Worm (Caenorhabditis elegans) whole organism, L2 larva: Measurements from ENCODE around the gene patr-1.
A peak's percentile ranks its signal among the peaks of the same experiment; 100 is the strongest.

Source experiments
- ceh-82 ChIP-seq: fragments of 150-350 bp; optimal IDR thresholded peaks from 2 replicates; lab custom pipeline; 2014; ENCODE audit warnings: missing biosample characterization, missing genetic modification characterization
- fos-1 ChIP-seq: fragments of 150-350 bp; optimal IDR thresholded peaks from 2 replicates; lab custom pipeline; 2014; ENCODE audit warnings: missing biosample characterization, missing genetic modification characterization
- skn-1 ChIP-seq: sonication (generic microtip); optimal IDR thresholded peaks from 2 replicates; lab custom pipeline; 2017; ENCODE audit warnings: missing biosample characterization, missing genetic modification characterization

DNA sequence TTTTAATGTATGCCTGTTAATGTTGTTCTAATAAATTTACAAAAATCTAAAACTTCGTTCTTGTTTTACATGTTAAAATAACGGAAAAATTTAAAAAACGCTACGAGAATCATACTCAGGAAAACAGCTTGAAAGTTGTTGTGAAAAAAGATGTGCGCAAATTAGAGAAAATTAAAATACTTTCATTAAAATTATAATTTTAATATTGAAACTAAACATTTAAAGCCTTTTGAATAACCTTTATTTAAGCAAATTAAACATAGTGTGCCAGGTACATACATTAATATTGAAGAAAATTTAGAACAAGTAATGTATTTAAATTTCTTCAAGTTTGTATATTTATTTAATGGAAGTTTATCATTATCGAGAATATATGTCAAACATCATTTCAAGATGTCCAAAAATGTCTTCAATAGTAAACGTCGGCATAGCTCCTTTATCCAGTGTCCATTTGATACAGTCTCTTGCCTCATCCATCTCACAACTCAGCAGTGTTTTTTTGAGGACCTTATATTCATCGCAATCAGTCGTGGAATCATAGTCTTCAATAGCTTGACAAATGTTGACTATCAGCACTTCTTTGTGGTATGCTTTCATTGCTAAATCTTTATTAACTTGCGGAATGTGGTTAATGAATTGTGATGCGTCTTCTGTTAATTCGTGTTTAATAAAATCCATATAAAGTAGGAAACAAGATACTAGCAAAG is 15.8 kb downstream of the patr-1 start:
- TF ChIP-seq skn-1 (tag; lab: Kevin White, UChicago) (peak; percentile 89), fos-1 (no peak), ceh-82 (tag; lab: Kevin White, UChicago) (no peak)
